In genomic region chr2L:19021278-19022220, dm6 we compare ENCODE assay signal across 4 fruit fly cellular contexts.
A peak's percentile ranks its signal among the peaks of the same experiment; 100 is the strongest.
TF ChIP-seq lines count a peak whose summit lies in the region.

No protein-coding gene starts in this region.

TF ChIP-seq in whole organism, adult, 20 proteins besides CTCF, POLR2A, EP300 and RAD21 (continued from another document):
- TF ChIP-seq Clk (GFP tag; optimal IDR thresholded peaks at IDR 0.05; lab: Kevin White, UChicago) (peak; percentile 64), Mnt (GFP tag; optimal IDR thresholded peaks at IDR 0.05; lab: Kevin White, UChicago) (peak; percentile 0)

TF ChIP-seq in whole organism, embryonic, 481 proteins besides CTCF, POLR2A, EP300 and RAD21 (continued from another document and continues in another):
- TF ChIP-seq wek (GFP tag; optimal IDR thresholded peaks at IDR 0.05; lab: Kevin White, UChicago) (no peak), CG13123 (GFP tag; optimal IDR thresholded peaks at IDR 0.05; lab: Kevin White, UChicago) (peak; percentile 13), Abd-B (GFP tag; optimal IDR thresholded peaks at IDR 0.05; lab: Kevin White, UChicago) (peak; percentile 64), Doc2 (GFP tag; IDR thresholded peaks at IDR 0.05; lab: Robert Waterston, UW) (no peak), CG12744 (GFP tag; optimal IDR thresholded peaks at IDR 0.05; lab: Kevin White, UChicago) (no peak), toy (GFP tag; IDR thresholded peaks at IDR 0.05; lab: Robert Waterston, UW) (no peak), CG9727 (GFP tag; optimal IDR thresholded peaks at IDR 0.05; lab: Kevin White, UChicago) (peak; percentile 74), sr (GFP tag; IDR thresholded peaks at IDR 0.05; lab: Robert Waterston, UW) (no peak), CG34422 (GFP tag; IDR thresholded peaks at IDR 0.05; lab: Robert Waterston, UW) (0 out of 3 replicates have a peak, but pooled peaks have one; percentile 22), Med (GFP tag; lab: Kevin White, UChicago) (peak; percentile 73), Max (GFP tag; optimal IDR thresholded peaks at IDR 0.05; lab: Kevin White, UChicago) (peak; percentile 60), Dek (tag; optimal IDR thresholded peaks at IDR 0.05; lab: Kevin White, UChicago) (peak; percentile 78), onecut (GFP tag; IDR thresholded peaks at IDR 0.05; lab: Robert Waterston, UW) (peak; percentile 55), Ada2b (GFP tag; IDR thresholded peaks at IDR 0.05; lab: Robert Waterston, UW) (peak; percentile 65), CG3838 (GFP tag; optimal IDR thresholded peaks at IDR 0.05; lab: Kevin White, UChicago) (no peak), Dip2 (GFP tag; IDR thresholded peaks at IDR 0.05; lab: Robert Waterston, UW) (no peak), gsb (GFP tag; IDR thresholded peaks at IDR 0.05; lab: Robert Waterston, UW) (0 out of 2 replicates have a peak, but pooled peaks have one; percentile 35), Vsx1 (GFP tag; optimal IDR thresholded peaks at IDR 0.05; lab: Kevin White, UChicago) (peak; percentile 62), PHDP (tag; optimal IDR thresholded peaks at IDR 0.05; lab: Kevin White, UChicago) (peak; percentile 85), bowl (GFP tag; IDR thresholded peaks at IDR 0.05; lab: Robert Waterston, UW) (no peak), ttk (GFP tag; IDR thresholded peaks at IDR 0.05; lab: Robert Waterston, UW) (peak; percentile 65; the same call in 1 of the 2 replicates), CG5245 (GFP tag; optimal IDR thresholded peaks at IDR 0.05; lab: Kevin White, UChicago) (peak; percentile 57), CG2116 (GFP tag; optimal IDR thresholded peaks at IDR 0.05; lab: Kevin White, UChicago) (peak; percentile 29), trh (GFP tag; optimal IDR thresholded peaks at IDR 0.05; lab: Kevin White, UChicago) (no peak), CG4328 (GFP tag; optimal IDR thresholded peaks at IDR 0.05; lab: Kevin White, UChicago) (peak; percentile 55), Atf-2 (GFP tag; optimal IDR thresholded peaks at IDR 0.05; lab: Kevin White, UChicago) (peak; percentile 1), mirr (GFP tag; optimal IDR thresholded peaks at IDR 0.05; lab: Kevin White, UChicago) (peak; percentile 49), dysf (GFP tag; IDR thresholded peaks at IDR 0.05; lab: Robert Waterston, UW) (peak; percentile 87), NC2α (GFP tag; optimal IDR thresholded peaks at IDR 0.05; lab: Kevin White, UChicago) (no peak), CG17385 (GFP tag; optimal IDR thresholded peaks at IDR 0.05; lab: Kevin White, UChicago) (peak; percentile 83), lab (GFP tag; optimal IDR thresholded peaks at IDR 0.05; lab: Kevin White, UChicago) (peak; percentile 83), CG6689 (GFP tag; IDR thresholded peaks at IDR 0.05; lab: Robert Waterston, UW) (peak; percentile 71), CG1602 (GFP tag; optimal IDR thresholded peaks at IDR 0.05; lab: Kevin White, UChicago) (peak; percentile 68), Scr (GFP tag; IDR thresholded peaks at IDR 0.05; lab: Robert Waterston, UW; ENCODE audit: partially characterized antibody) (no peak), ERR (GFP tag; optimal IDR thresholded peaks at IDR 0.05; lab: Kevin White, UChicago) (no peak), Ravus (GFP tag; IDR thresholded peaks at IDR 0.05; lab: Robert Waterston, UW) (no peak), disco-r (GFP tag; optimal IDR thresholded peaks at IDR 0.05; lab: Kevin White, UChicago) (no peak), Mrtf (GFP tag; IDR thresholded peaks at IDR 0.05; lab: Robert Waterston, UW) (0 out of 3 replicates have a peak, but pooled peaks have one; percentile 26), Doc3 (GFP tag; IDR thresholded peaks at IDR 0.05; lab: Robert Waterston, UW; ENCODE audit: partially characterized antibody) (no peak), CG31365 (tag; optimal IDR thresholded peaks at IDR 0.05; lab: Kevin White, UChicago) (peak; percentile 25), emc (GFP tag; optimal IDR thresholded peaks at IDR 0.05; lab: Kevin White, UChicago) (no peak), Eip74EF (GFP tag; optimal IDR thresholded peaks at IDR 0.05; lab: Kevin White, UChicago) (peak in 1 of 2 experiments; percentile 80), CG15269 (tag; optimal IDR thresholded peaks at IDR 0.05; lab: Kevin White, UChicago) (peak; percentile 87)

TF ChIP-seq in whole organism, prepupa, 60 proteins besides CTCF, POLR2A, EP300 and RAD21 (continued from another document):
- TF ChIP-seq salr (GFP tag; optimal IDR thresholded peaks at IDR 0.05; lab: Kevin White, UChicago) (peak; percentile 54 to 82), vri (GFP tag; optimal IDR thresholded peaks at IDR 0.05; lab: Kevin White, UChicago) (peak; percentile 68), eg (GFP tag; IDR thresholded peaks at IDR 0.05; lab: Robert Waterston, UW) (peak; percentile 53; the same call in 2 of the 3 replicates), CG31627 (GFP tag; optimal IDR thresholded peaks at IDR 0.05; lab: Kevin White, UChicago) (peak; percentile 72), spab (GFP tag; optimal IDR thresholded peaks at IDR 0.05; lab: Kevin White, UChicago) (peak; percentile 84), CG11902 (GFP tag; optimal IDR thresholded peaks at IDR 0.05; lab: Kevin White, UChicago) (peak; percentile 66), esn (GFP tag; optimal IDR thresholded peaks at IDR 0.05; lab: Kevin White, UChicago) (peak; percentile 88), CG4318 (GFP tag; optimal IDR thresholded peaks at IDR 0.05; lab: Kevin White, UChicago) (peak; percentile 65), CG34406 (GFP tag; optimal IDR thresholded peaks at IDR 0.05; lab: Kevin White, UChicago) (peak; percentile 80), CG11762 (GFP tag; optimal IDR thresholded peaks at IDR 0.05; lab: Kevin White, UChicago; ENCODE audit: insufficient read depth) (peak; percentile 57), CG8119 (GFP tag; IDR thresholded peaks at IDR 0.05; lab: Robert Waterston, UW) (peak; percentile 89), Lpt (GFP tag; optimal IDR thresholded peaks at IDR 0.05; lab: Kevin White, UChicago) (peak; percentile 59), Hr38 (GFP tag; optimal IDR thresholded peaks at IDR 0.05; lab: Kevin White, UChicago) (no peak), Gug (GFP tag; IDR thresholded peaks at IDR 0.05; lab: Robert Waterston, UW) (0 out of 2 replicates have a peak, but pooled peaks have one; percentile 8), dac (GFP tag; optimal IDR thresholded peaks at IDR 0.05; lab: Kevin White, UChicago) (peak; percentile 53), pdm3 (GFP tag; optimal IDR thresholded peaks at IDR 0.05; lab: Kevin White, UChicago) (peak; percentile 84), CG8319 (GFP tag; optimal IDR thresholded peaks at IDR 0.05; lab: Kevin White, UChicago) (peak; percentile 56), CG3919 (GFP tag; optimal IDR thresholded peaks at IDR 0.05; lab: Kevin White, UChicago) (peak; percentile 80), dsx (GFP tag; optimal IDR thresholded peaks at IDR 0.05; lab: Kevin White, UChicago; ENCODE audit: poor library complexity, severe bottlenecking) (peak; percentile 84), CG6792 (GFP tag; optimal IDR thresholded peaks at IDR 0.05; lab: Kevin White, UChicago) (peak; percentile 82), net (GFP tag; optimal IDR thresholded peaks at IDR 0.05; lab: Kevin White, UChicago) (peak; percentile 72), CG11294 (GFP tag; IDR thresholded peaks at IDR 0.05; lab: Robert Waterston, UW) (no peak; the same call in 1 of the 2 replicates), fd59A (GFP tag; optimal IDR thresholded peaks at IDR 0.05; lab: Kevin White, UChicago) (peak; percentile 87), CG6163 (GFP tag; IDR thresholded peaks at IDR 0.05; lab: Robert Waterston, UW) (peak; percentile 66; the same call in 2 of the 3 replicates), Eip93F (GFP tag; optimal IDR thresholded peaks at IDR 0.05; lab: Kevin White, UChicago) (peak; percentile 56), CG6854 (GFP tag; optimal IDR thresholded peaks at IDR 0.05; lab: Kevin White, UChicago) (peak; percentile 61), lz (GFP tag; optimal IDR thresholded peaks at IDR 0.05; lab: Kevin White, UChicago) (peak; percentile 82), Sox14 (GFP tag; optimal IDR thresholded peaks at IDR 0.05; lab: Kevin White, UChicago) (peak; percentile 88), Eip75B (GFP tag; optimal IDR thresholded peaks at IDR 0.05; lab: Kevin White, UChicago) (peak; percentile 78), Ets21C (GFP tag; optimal IDR thresholded peaks at IDR 0.05; lab: Kevin White, UChicago) (peak; percentile 65), cyc (GFP tag; optimal IDR thresholded peaks at IDR 0.05; lab: Kevin White, UChicago) (peak; percentile 71), CG3032 (tag; optimal IDR thresholded peaks at IDR 0.05; lab: Kevin White, UChicago) (peak; percentile 90), Eip78C (GFP tag; lab: Kevin White, UChicago) (peak; percentile 97), Blimp-1 (GFP tag; optimal IDR thresholded peaks at IDR 0.05; lab: Kevin White, UChicago) (peak; percentile 61), CG10631 (GFP tag; optimal IDR thresholded peaks at IDR 0.05; lab: Kevin White, UChicago) (peak; percentile 84), CG7368 (GFP tag; optimal IDR thresholded peaks at IDR 0.05; lab: Kevin White, UChicago) (peak; percentile 53), CG32006 (GFP tag; optimal IDR thresholded peaks at IDR 0.05; lab: Kevin White, UChicago) (peak; percentile 89), CG1621 (tag; optimal IDR thresholded peaks at IDR 0.05; lab: Kevin White, UChicago) (peak; percentile 81), Sox102F (GFP tag; optimal IDR thresholded peaks at IDR 0.05; lab: Kevin White, UChicago) (peak; percentile 85), svp (GFP tag; lab: Kevin White, UChicago) (peak; percentile 92), achi (GFP tag; optimal IDR thresholded peaks at IDR 0.05; lab: Kevin White, UChicago) (peak; percentile 87)

TF ChIP-seq in whole organism, wandering third instar larva, 38 proteins besides CTCF, POLR2A, EP300 and RAD21 (continued from another document):
- TF ChIP-seq h (GFP tag; optimal IDR thresholded peaks at IDR 0.05; lab: Kevin White, UChicago) (peak; percentile 87), usp (GFP tag; optimal IDR thresholded peaks at IDR 0.05; lab: Kevin White, UChicago) (no peak), br (GFP tag; optimal IDR thresholded peaks at IDR 0.05; lab: Kevin White, UChicago) (peak; percentile 73), Mio (GFP tag; optimal IDR thresholded peaks at IDR 0.05; lab: Kevin White, UChicago) (no peak), Myc (optimal IDR thresholded peaks at IDR 0.05; lab: Kevin White, UChicago) (no peak), foxo (GFP tag; optimal IDR thresholded peaks at IDR 0.05; lab: Kevin White, UChicago) (peak in 1 of 2 experiments; percentile 87), pan (optimal IDR thresholded peaks at IDR 0.05; lab: Kevin White, UChicago) (no peak), woc (GFP tag; optimal IDR thresholded peaks at IDR 0.05; lab: Kevin White, UChicago) (peak; percentile 64), Abd-B (GFP tag; optimal IDR thresholded peaks at IDR 0.05; lab: Kevin White, UChicago) (no peak), sv (GFP tag; optimal IDR thresholded peaks at IDR 0.05; lab: Kevin White, UChicago) (peak; percentile 50), OdsH (GFP tag; optimal IDR thresholded peaks at IDR 0.05; lab: Kevin White, UChicago) (peak; percentile 81), Hr83 (GFP tag; optimal IDR thresholded peaks at IDR 0.05; lab: Kevin White, UChicago; ENCODE audit: poor library complexity, severe bottlenecking) (no peak)
